Worm (Caenorhabditis elegans) whole organism, L1 larva: ENCODE data around the gene cut-3.

ENCODE experiments used
- C04F5.9 ChIP-seq: sonication (generic microtip); optimal IDR thresholded peaks from 2 replicates; lab custom pipeline; 2016; ENCODE audit warnings: missing genetic modification characterization, missing compliant biosample characterization
- C16A3.4 ChIP-seq: fragments of 150-350 bp; optimal IDR thresholded peaks from 2 replicates; lab custom pipeline; 2014; ENCODE audit warnings: missing biosample characterization, missing genetic modification characterization
- C34B4.2 ChIP-seq: sonication (generic microtip); optimal IDR thresholded peaks from 2 replicates; lab custom pipeline; 2017; ENCODE audit warnings: mild to moderate bottlenecking, missing genetic modification characterization, missing compliant biosample characterization
- F16B12.6 ChIP-seq: fragments of 150-350 bp; optimal IDR thresholded peaks from 2 replicates; lab custom pipeline; 2014; ENCODE audit warnings: missing biosample characterization, missing genetic modification characterization
- aha-1 ChIP-seq: fragments of 150-350 bp; optimal IDR thresholded peaks from 2 replicates; lab custom pipeline; 2014; ENCODE audit warnings: missing biosample characterization, missing genetic modification characterization
- ama-1 ChIP-seq: fragments of 150-350 bp; optimal IDR thresholded peaks from 2 replicates; lab custom pipeline; 2014
- blmp-1 ChIP-seq: fragments of 150-350 bp; optimal IDR thresholded peaks from 2 replicates; lab custom pipeline; 2014; ENCODE audit warnings: missing biosample characterization, missing genetic modification characterization
- ceh-8 ChIP-seq: fragments of 200-800 bp; sonication (Bioruptor generic); optimal IDR thresholded peaks from 2 replicates; lab custom pipeline; 2018; ENCODE audit warnings: mild to moderate bottlenecking, missing genetic modification characterization, moderate library complexity, missing compliant biosample characterization
- ceh-82 ChIP-seq, 3 experiments: fragments of 150-350 bp in 1 of 3; sonication (generic microtip) in 2 of 3; optimal IDR thresholded peaks; 2 replicates each; lab custom pipeline; 2014 to 2017; ENCODE audit warnings: missing biosample characterization in 3 of 3, missing genetic modification characterization in 3 of 3
- ceh-88 ChIP-seq: fragments of 200-800 bp; sonication (Bioruptor generic); IDR thresholded peaks from 2 replicates; pipeline ENCODE4 v1.3.6; 2022; ENCODE audit warnings: missing genetic modification characterization, missing compliant biosample characterization
- ceh-90 ChIP-seq: sonication (generic microtip); optimal IDR thresholded peaks from 2 replicates; lab custom pipeline; 2016; ENCODE audit warnings: missing genetic modification characterization, missing compliant biosample characterization
- ces-1 ChIP-seq: fragments of 150-350 bp; optimal IDR thresholded peaks from 2 replicates; lab custom pipeline; 2014; ENCODE audit warnings: missing biosample characterization, missing genetic modification reagents, missing genetic modification characterization
- dpl-1 ChIP-seq, 3 experiments: fragments of 150-350 bp in 2 of 3; sonication (generic microtip) in 1 of 3; optimal IDR thresholded peaks; 2 replicates each; lab custom pipeline; 2014 to 2017; ENCODE audit warnings: missing biosample characterization in 3 of 3, missing genetic modification characterization in 3 of 3, missing genetic modification reagents in 3 of 3
- dsc-1 ChIP-seq: sonication (generic microtip); optimal IDR thresholded peaks from 2 replicates; lab custom pipeline; 2016; ENCODE audit warnings: mild to moderate bottlenecking, missing genetic modification characterization, missing compliant biosample characterization
- egl-13 ChIP-seq: sonication (generic microtip); optimal IDR thresholded peaks from 2 replicates; lab custom pipeline; 2016; ENCODE audit warnings: missing genotype, missing genetic modification reagents, missing genetic modification characterization, missing compliant biosample characterization
- egl-27 ChIP-seq, 2 experiments: fragments of 150-350 bp in 1 of 2; sonication (generic microtip); optimal IDR thresholded peaks; 3 replicates each; lab custom pipeline; 2017 to 2018; ENCODE audit warnings: missing biosample characterization in 2 of 2, missing genetic modification characterization in 2 of 2, missing genetic modification reagents in 2 of 2
- elt-3 ChIP-seq, 6 experiments: fragments of 150-350 bp in 1 of 6; sonication (generic microtip); optimal IDR thresholded peaks; 2 replicates each; lab custom pipeline; 2017 to 2018; ENCODE audit warnings: missing biosample characterization in 6 of 6, missing genetic modification characterization in 6 of 6, inconsistent platforms in 1 of 6
- fkh-8 ChIP-seq: sonication (generic microtip); optimal IDR thresholded peaks from 2 replicates; lab custom pipeline; 2016; ENCODE audit warnings: mild to moderate bottlenecking, missing genetic modification characterization, missing compliant biosample characterization
- grh-1 ChIP-seq: fragments of 200-800 bp; sonication (Bioruptor generic); IDR thresholded peaks from 2 replicates; pipeline ENCODE4 v1.3.6; 2022; ENCODE audit warnings: missing genetic modification reagents, missing genetic modification characterization, missing compliant biosample characterization
- hpl-2 ChIP-seq: fragments of 150-350 bp; optimal IDR thresholded peaks from 2 replicates; lab custom pipeline; 2014; ENCODE audit warnings: missing biosample characterization, missing genetic modification reagents, missing genetic modification characterization
- irx-1 ChIP-seq: sonication (generic microtip); optimal IDR thresholded peaks from 2 replicates; lab custom pipeline; 2016; ENCODE audit warnings: missing genetic modification characterization, missing compliant biosample characterization
- isw-1 ChIP-seq: fragments of 200-800 bp; sonication (Bioruptor generic); IDR thresholded peaks from 2 replicates; pipeline ENCODE4 v1.3.6; 2022; ENCODE audit warnings: missing genetic modification characterization, missing compliant biosample characterization
- jun-1 ChIP-seq: fragments of 150-350 bp; optimal IDR thresholded peaks from 2 replicates; lab custom pipeline; 2014; ENCODE audit warnings: missing biosample characterization, missing genetic modification reagents, missing genetic modification characterization
- lin-14 ChIP-seq: fragments of 200-800 bp; sonication (Bioruptor generic); optimal IDR thresholded peaks from 2 replicates; lab custom pipeline; 2018; ENCODE audit warnings: mild to moderate bottlenecking, missing genetic modification characterization, moderate library complexity, missing compliant biosample characterization
- lin-39 ChIP-seq: fragments of 150-350 bp; optimal IDR thresholded peaks from 2 replicates; lab custom pipeline; 2014; ENCODE audit warnings: missing biosample characterization, missing genetic modification reagents, missing genetic modification characterization
- lir-3 ChIP-seq: sonication (generic microtip); optimal IDR thresholded peaks from 2 replicates; lab custom pipeline; 2016; ENCODE audit warnings: mild to moderate bottlenecking, missing genetic modification characterization, moderate library complexity, missing compliant biosample characterization; ENCODE audit not compliant: poor library complexity
- lsy-2 ChIP-seq, 2 experiments: fragments of 150-350 bp; optimal IDR thresholded peaks; 2 replicates each; lab custom pipeline; 2014; ENCODE audit warnings: missing biosample characterization in 2 of 2, missing genetic modification characterization in 2 of 2
- mep-1 ChIP-seq: fragments of 150-350 bp; optimal IDR thresholded peaks from 2 replicates; lab custom pipeline; 2014; ENCODE audit warnings: missing biosample characterization, missing genetic modification characterization
- nhr-11 ChIP-seq: fragments of 150-350 bp; optimal IDR thresholded peaks from 2 replicates; lab custom pipeline; 2014; ENCODE audit warnings: missing biosample characterization, missing genetic modification characterization
- nhr-12 ChIP-seq: sonication (generic microtip); optimal IDR thresholded peaks from 2 replicates; lab custom pipeline; 2017; ENCODE audit warnings: missing biosample characterization, missing genetic modification characterization
- nhr-19 ChIP-seq: fragments of 200-800 bp; sonication (Bioruptor generic); conservative IDR thresholded peaks from 2 replicates; pipeline ENCODE4 v1.3.6; 2022; ENCODE audit warnings: missing genetic modification characterization, missing compliant biosample characterization
- nhr-237 ChIP-seq: fragments of 150-350 bp; optimal IDR thresholded peaks from 2 replicates; lab custom pipeline; 2014; ENCODE audit warnings: missing biosample characterization, missing genetic modification characterization
- nhr-28 ChIP-seq: fragments of 150-350 bp; optimal IDR thresholded peaks from 2 replicates; lab custom pipeline; 2014; ENCODE audit warnings: missing biosample characterization, missing genetic modification characterization
- nhr-47 ChIP-seq: sonication (generic microtip); optimal IDR thresholded peaks from 2 replicates; lab custom pipeline; 2016; ENCODE audit warnings: mild to moderate bottlenecking, missing genetic modification characterization, moderate library complexity, missing compliant biosample characterization
- nhr-77 ChIP-seq: fragments of 150-350 bp; optimal IDR thresholded peaks from 2 replicates; lab custom pipeline; 2014; ENCODE audit warnings: missing biosample characterization, missing genetic modification characterization
- nhr-84 ChIP-seq: sonication (generic microtip); optimal IDR thresholded peaks from 2 replicates; lab custom pipeline; 2017; ENCODE audit warnings: missing biosample characterization, missing genetic modification characterization
- nhr-85 ChIP-seq: sonication (generic microtip); peaks from one replicate; lab custom pipeline; 2016; ENCODE audit warnings: missing genetic modification characterization, inconsistent platforms, missing compliant biosample characterization
- nhr-90 ChIP-seq: sonication (generic microtip); optimal IDR thresholded peaks from 2 replicates; lab custom pipeline; 2016; ENCODE audit warnings: mild to moderate bottlenecking, missing genetic modification characterization, missing compliant biosample characterization; ENCODE audit not compliant: poor library complexity
- pax-3 ChIP-seq: fragments of 200-800 bp; sonication (Bioruptor generic); optimal IDR thresholded peaks from 2 replicates; lab custom pipeline; 2018; ENCODE audit warnings: mild to moderate bottlenecking, missing genetic modification characterization, moderate library complexity, missing compliant biosample characterization
- pqm-1 ChIP-seq: sonication (generic microtip); optimal IDR thresholded peaks from 3 replicates; lab custom pipeline; 2017; ENCODE audit warnings: missing biosample characterization, missing genetic modification characterization
- rnt-1 ChIP-seq: sonication (generic microtip); optimal IDR thresholded peaks from 2 replicates; lab custom pipeline; 2016; ENCODE audit warnings: mild to moderate bottlenecking, missing genetic modification characterization, moderate library complexity, missing compliant biosample characterization
- skn-1 ChIP-seq: fragments of 150-350 bp; optimal IDR thresholded peaks from 2 replicates; lab custom pipeline; 2014; ENCODE audit warnings: missing biosample characterization, missing genetic modification characterization
- sox-4 ChIP-seq: sonication (generic microtip); optimal IDR thresholded peaks from 2 replicates; lab custom pipeline; 2016; ENCODE audit warnings: missing genetic modification characterization, missing compliant biosample characterization
- swsn-7 ChIP-seq: sonication (generic microtip); optimal IDR thresholded peaks from 2 replicates; lab custom pipeline; 2016; ENCODE audit warnings: missing genetic modification characterization, missing compliant biosample characterization
- tbx-2 ChIP-seq: sonication (generic microtip); optimal IDR thresholded peaks from 2 replicates; lab custom pipeline; 2016; ENCODE audit warnings: missing genetic modification characterization, missing compliant biosample characterization
- unc-130 ChIP-seq: fragments of 150-350 bp; optimal IDR thresholded peaks from 2 replicates; lab custom pipeline; 2017; ENCODE audit warnings: missing biosample characterization, missing genetic modification characterization, inconsistent platforms
- unc-30 ChIP-seq: sonication (generic microtip); optimal IDR thresholded peaks from 2 replicates; lab custom pipeline; 2017; ENCODE audit warnings: missing biosample characterization, missing genetic modification characterization
- unc-62 ChIP-seq: fragments of 150-350 bp; optimal IDR thresholded peaks from 2 replicates; lab custom pipeline; 2014; ENCODE audit warnings: missing biosample characterization, missing genetic modification reagents, missing genetic modification characterization
- unc-98 ChIP-seq: fragments of 200-800 bp; sonication (Bioruptor generic); IDR thresholded peaks from 2 replicates; pipeline ENCODE4 v1.3.6; 2022; ENCODE audit warnings: missing genetic modification characterization, missing compliant biosample characterization
- vab-15 ChIP-seq: sonication (generic microtip); optimal IDR thresholded peaks from 2 replicates; lab custom pipeline; 2017; ENCODE audit warnings: missing genotype, mild to moderate bottlenecking, missing genetic modification characterization, missing compliant biosample characterization
- xbp-1 ChIP-seq: sonication (generic microtip); optimal IDR thresholded peaks from 2 replicates; lab custom pipeline; 2016; ENCODE audit warnings: missing genetic modification characterization, missing compliant biosample characterization
- zag-1 ChIP-seq: fragments of 150-350 bp; optimal IDR thresholded peaks from 2 replicates; lab custom pipeline; 2014; ENCODE audit warnings: missing biosample characterization, missing genetic modification characterization
- zip-4 ChIP-seq: fragments of 200-800 bp; sonication (Bioruptor generic); optimal IDR thresholded peaks from 2 replicates; lab custom pipeline; 2018; ENCODE audit warnings: mild to moderate bottlenecking, missing genetic modification characterization, moderate library complexity, missing compliant biosample characterization
- ztf-11 ChIP-seq, 2 experiments: sonication (generic microtip); optimal IDR thresholded peaks; 2 replicates each; lab custom pipeline; 2016 to 2017; ENCODE audit warnings: missing genetic modification characterization in 2 of 2, missing biosample characterization in 1 of 2, missing compliant biosample characterization in 1 of 2
- ztf-4 ChIP-seq: fragments of 150-350 bp; optimal IDR thresholded peaks from 2 replicates; lab custom pipeline; 2014; ENCODE audit warnings: missing biosample characterization, missing genetic modification characterization

cut-3 gene

ce11 chrII:8440792-8441191, 5.8 kb downstream of the cut-3 start:
- no peak for TF ChIP-seq sox-4 (tag; lab: Kevin White, UChicago)
- no peak for TF ChIP-seq xbp-1 (tag; lab: Kevin White, UChicago)
- TF ChIP-seq nhr-28 (tag; lab: Kevin White, UChicago), result no peak
- no peak for TF ChIP-seq F16B12.6 (tag; lab: Kevin White, UChicago)
- no peak for TF ChIP-seq ceh-82 (tag; optimal IDR thresholded peaks at IDR 0.05; lab: Kevin White, UChicago)
- TF ChIP-seq nhr-11, result no peak
- no peak for TF ChIP-seq swsn-7
- no peak for TF ChIP-seq ceh-90 (tag; lab: Kevin White, UChicago)
- no peak for TF ChIP-seq unc-98 (GFP tag; lab: Robert Waterston, UW)
- TF ChIP-seq C04F5.9 (tag; lab: Kevin White, UChicago), result no peak
- peak; percentile 71 for TF ChIP-seq lin-14 (GFP tag; lab: Kevin White, UChicago)
- TF ChIP-seq lir-3 (tag; lab: Kevin White, UChicago), result no peak
- no peak for TF ChIP-seq C16A3.4 (tag; lab: Kevin White, UChicago)
- peak; percentile 77 for TF ChIP-seq blmp-1 (tag; lab: Kevin White, UChicago)
- TF ChIP-seq isw-1 (GFP tag; lab: Robert Waterston, UW), result no peak
- TF ChIP-seq elt-3 (tag; optimal IDR thresholded peaks at IDR 0.05; lab: Kevin White, UChicago), result peak in 5 of 6 experiments; percentile 19 to 98 (median 87)
- TF ChIP-seq hpl-2 (GFP tag; lab: Kevin White, UChicago), result no peak
- no peak for TF ChIP-seq egl-27 (tag; optimal IDR thresholded peaks at IDR 0.05; lab: Kevin White, UChicago)
- no peak for TF ChIP-seq unc-130 (tag; lab: Kevin White, UChicago)
- TF ChIP-seq ama-1, result no peak
- no peak for TF ChIP-seq vab-15 (tag; lab: Kevin White, UChicago)
- TF ChIP-seq ceh-88, result no peak
- TF ChIP-seq ztf-4 (tag; lab: Kevin White, UChicago), result no peak
- no peak for TF ChIP-seq dsc-1 (tag; lab: Kevin White, UChicago)
- no peak for TF ChIP-seq zip-4 (GFP tag; lab: Kevin White, UChicago)
- TF ChIP-seq nhr-237 (tag; lab: Kevin White, UChicago), result no peak
- TF ChIP-seq aha-1 (tag; lab: Kevin White, UChicago), result no peak
- TF ChIP-seq nhr-12 (tag; lab: Kevin White, UChicago), result no peak
- no peak for TF ChIP-seq nhr-47
- TF ChIP-seq ces-1, result no peak
- peak; percentile 37 for TF ChIP-seq nhr-19 (GFP tag; lab: Robert Waterston, UW)
- no peak for TF ChIP-seq irx-1 (tag; lab: Kevin White, UChicago)
- TF ChIP-seq ceh-8 (GFP tag; lab: Kevin White, UChicago), result no peak
- no peak for TF ChIP-seq egl-13 (tag; lab: Kevin White, UChicago)
- TF ChIP-seq fkh-8 (tag; lab: Kevin White, UChicago), result no peak
- peak; percentile 95 for TF ChIP-seq nhr-85 (tag; lab: Kevin White, UChicago)
- TF ChIP-seq nhr-90 (tag; lab: Kevin White, UChicago), result peak; percentile 52
- TF ChIP-seq nhr-77 (tag; lab: Kevin White, UChicago), result no peak
- TF ChIP-seq rnt-1 (tag; lab: Kevin White, UChicago), result peak; percentile 6
- TF ChIP-seq grh-1, result no peak
- no peak for TF ChIP-seq C34B4.2 (tag; lab: Kevin White, UChicago)
- TF ChIP-seq dpl-1 (GFP tag; optimal IDR thresholded peaks at IDR 0.05; lab: Kevin White, UChicago), result peak in 1 of 3 experiments; percentile 1
- TF ChIP-seq tbx-2 (tag; lab: Kevin White, UChicago), result peak; percentile 30
- TF ChIP-seq zag-1, result no peak
- TF ChIP-seq ztf-11 (tag; optimal IDR thresholded peaks at IDR 0.05; lab: Kevin White, UChicago), result no peak
- TF ChIP-seq lsy-2 (tag; optimal IDR thresholded peaks at IDR 0.05; lab: Kevin White, UChicago), result no peak
- no peak for TF ChIP-seq pax-3 (tag; lab: Kevin White, UChicago)
- TF ChIP-seq skn-1 (tag; lab: Kevin White, UChicago), result no peak
- TF ChIP-seq mep-1 (tag; lab: Kevin White, UChicago), result peak; percentile 5
- TF ChIP-seq jun-1 (tag; lab: Kevin White, UChicago), result no peak
- TF ChIP-seq lin-39 (tag; lab: Kevin White, UChicago), result no peak
- no peak for TF ChIP-seq nhr-84
- no peak for TF ChIP-seq unc-30 (tag; lab: Kevin White, UChicago)
- no peak for TF ChIP-seq unc-62 (GFP tag; lab: Kevin White, UChicago)
- TF ChIP-seq pqm-1, result no peak
